Worm (Caenorhabditis elegans) whole organism, mixed stage, embryonic: Measurements from ENCODE around the gene Y39G8B.7.

ENCODE experiments used
- M03D4.4 ChIP-seq: sonication (generic microtip); optimal IDR thresholded peaks from 2 replicates; lab custom pipeline; 2017; ENCODE audit warnings: mild to moderate bottlenecking, missing genetic modification characterization, missing compliant biosample characterization
- bed-3 ChIP-seq: fragments of 200-800 bp; sonication (Bioruptor generic); optimal IDR thresholded peaks from 3 replicates; lab custom pipeline; 2018; ENCODE audit warnings: mild to moderate bottlenecking, missing genetic modification characterization, moderate library complexity, missing compliant biosample characterization
- blmp-1 ChIP-seq: fragments of 150-350 bp; optimal IDR thresholded peaks from 2 replicates; lab custom pipeline; 2014; ENCODE audit warnings: missing biosample characterization, missing genetic modification characterization
- ceh-39 ChIP-seq: fragments of 150-350 bp; optimal IDR thresholded peaks from 2 replicates; lab custom pipeline; 2014; ENCODE audit warnings: missing biosample characterization, missing genetic modification characterization
- ceh-43 ChIP-seq: fragments of 200-800 bp; sonication (Bioruptor generic); optimal IDR thresholded peaks from 2 replicates; lab custom pipeline; 2018; ENCODE audit warnings: mild to moderate bottlenecking, missing genetic modification characterization, moderate library complexity, missing compliant biosample characterization
- ceh-83 ChIP-seq: fragments of 200-800 bp; sonication (Bioruptor generic); optimal IDR thresholded peaks from 2 replicates; lab custom pipeline; 2018; ENCODE audit warnings: mild to moderate bottlenecking, missing genetic modification characterization, missing compliant biosample characterization
- ces-1 ChIP-seq: fragments of 150-350 bp; optimal IDR thresholded peaks from 2 replicates; lab custom pipeline; 2014; ENCODE audit warnings: missing biosample characterization, missing genetic modification reagents, missing genetic modification characterization
- cnd-1 ChIP-seq: fragments of 200-800 bp; sonication (Bioruptor generic); optimal IDR thresholded peaks from 2 replicates; lab custom pipeline; 2018; ENCODE audit warnings: mild to moderate bottlenecking, missing genetic modification characterization, missing compliant biosample characterization
- drap-1 ChIP-seq: fragments of 200-800 bp; sonication (Bioruptor generic); optimal IDR thresholded peaks from 3 replicates; lab custom pipeline; 2018; ENCODE audit warnings: mild to moderate bottlenecking, missing genetic modification characterization, missing compliant biosample characterization
- elt-1 ChIP-seq: sonication (generic microtip); optimal IDR thresholded peaks from 2 replicates; lab custom pipeline; 2017; ENCODE audit warnings: missing genetic modification characterization, mild to moderate bottlenecking, missing compliant biosample characterization, antibody characterized with exemption, moderate library complexity, borderline replicate concordance; ENCODE audit not compliant: insufficient read depth
- elt-3 ChIP-seq: fragments of 150-350 bp; optimal IDR thresholded peaks from 2 replicates; lab custom pipeline; 2014; ENCODE audit warnings: missing biosample characterization, missing genetic modification characterization
- flh-1 ChIP-seq: fragments of 200-800 bp; sonication (Bioruptor generic); optimal IDR thresholded peaks from 2 replicates; lab custom pipeline; 2018; ENCODE audit warnings: mild to moderate bottlenecking, missing genetic modification characterization, moderate library complexity, missing compliant biosample characterization
- ham-2 ChIP-seq: fragments of 200-800 bp; sonication (Bioruptor generic); optimal IDR thresholded peaks from 2 replicates; lab custom pipeline; 2018; ENCODE audit warnings: mild to moderate bottlenecking, missing genetic modification characterization, missing compliant biosample characterization
- hlh-1 ChIP-seq: fragments of 150-350 bp; optimal IDR thresholded peaks from 2 replicates; lab custom pipeline; 2014; ENCODE audit warnings: missing biosample characterization, missing genetic modification reagents, missing genetic modification characterization
- lin-13 ChIP-seq: fragments of 150-350 bp; optimal IDR thresholded peaks from 2 replicates; lab custom pipeline; 2014; ENCODE audit warnings: missing biosample characterization, missing genetic modification characterization
- lin-32 ChIP-seq: fragments of 200-800 bp; sonication (Bioruptor generic); optimal IDR thresholded peaks from 2 replicates; lab custom pipeline; 2018; ENCODE audit warnings: mild to moderate bottlenecking, missing genetic modification characterization, missing compliant biosample characterization
- lsy-2 ChIP-seq: fragments of 150-350 bp; optimal IDR thresholded peaks from 2 replicates; lab custom pipeline; 2014; ENCODE audit warnings: missing biosample characterization, missing genetic modification characterization
- mab-5 ChIP-seq: fragments of 150-350 bp; optimal IDR thresholded peaks from 2 replicates; lab custom pipeline; 2014; ENCODE audit warnings: missing biosample characterization, missing genetic modification characterization
- mep-1 ChIP-seq: fragments of 150-350 bp; optimal IDR thresholded peaks from 2 replicates; lab custom pipeline; 2017; ENCODE audit warnings: missing biosample characterization, missing genetic modification reagents, missing genetic modification characterization, inconsistent platforms
- mls-2 ChIP-seq: sonication (generic microtip); optimal IDR thresholded peaks from 2 replicates; lab custom pipeline; 2016; ENCODE audit warnings: mild to moderate bottlenecking, missing genetic modification characterization, moderate library complexity, missing compliant biosample characterization
- nhr-12 ChIP-seq: fragments of 150-350 bp; optimal IDR thresholded peaks from 2 replicates; lab custom pipeline; 2014; ENCODE audit warnings: missing biosample characterization, missing genetic modification characterization
- nhr-2 ChIP-seq: fragments of 150-350 bp; optimal IDR thresholded peaks from 2 replicates; lab custom pipeline; 2014; ENCODE audit warnings: missing biosample characterization, missing genetic modification characterization
- nhr-237 ChIP-seq: fragments of 150-350 bp; optimal IDR thresholded peaks from 2 replicates; lab custom pipeline; 2014; ENCODE audit warnings: missing biosample characterization, missing genetic modification characterization
- nhr-28 ChIP-seq: fragments of 150-350 bp; optimal IDR thresholded peaks from 2 replicates; lab custom pipeline; 2014; ENCODE audit warnings: missing biosample characterization, missing genetic modification characterization
- nhr-76 ChIP-seq: sonication (generic microtip); optimal IDR thresholded peaks from 2 replicates; lab custom pipeline; 2017; ENCODE audit warnings: missing biosample characterization, missing genetic modification characterization
- pha-4 ChIP-seq: fragments of 150-350 bp; optimal IDR thresholded peaks from 2 replicates; lab custom pipeline; 2018; ENCODE audit warnings: missing biosample characterization, missing genetic modification reagents, missing genetic modification characterization
- sem-2 ChIP-seq: fragments of 200-800 bp; sonication (Bioruptor generic); optimal IDR thresholded peaks from 2 replicates; lab custom pipeline; 2018; ENCODE audit warnings: mild to moderate bottlenecking, missing genetic modification characterization, missing compliant biosample characterization
- snpc-4 ChIP-seq: fragments of 150-350 bp; optimal IDR thresholded peaks from 2 replicates; lab custom pipeline; 2014; ENCODE audit warnings: missing biosample characterization, missing genetic modification characterization
- sptf-1 ChIP-seq: sonication (generic microtip); optimal IDR thresholded peaks from 2 replicates; lab custom pipeline; 2017; ENCODE audit warnings: mild to moderate bottlenecking, missing genetic modification characterization, moderate library complexity, missing compliant biosample characterization
- tbx-8 ChIP-seq: fragments of 200-800 bp; sonication (Bioruptor generic); optimal IDR thresholded peaks from 2 replicates; lab custom pipeline; 2018; ENCODE audit warnings: mild to moderate bottlenecking, missing genetic modification characterization, moderate library complexity, missing compliant biosample characterization
- unc-120 ChIP-seq: sonication (generic microtip); optimal IDR thresholded peaks from 2 replicates; lab custom pipeline; 2017; ENCODE audit warnings: missing genetic modification characterization, missing compliant biosample characterization; ENCODE audit not compliant: poor library complexity, severe bottlenecking
- unc-39 ChIP-seq: fragments of 150-350 bp; optimal IDR thresholded peaks from 2 replicates; lab custom pipeline; 2014; ENCODE audit warnings: missing biosample characterization, missing genetic modification characterization
- unc-62 ChIP-seq: fragments of 150-350 bp; optimal IDR thresholded peaks from 2 replicates; lab custom pipeline; 2014; ENCODE audit warnings: missing biosample characterization, missing genetic modification reagents, missing genetic modification characterization
- zip-8 ChIP-seq: fragments of 150-350 bp; optimal IDR thresholded peaks from 2 replicates; lab custom pipeline; 2014; ENCODE audit warnings: missing biosample characterization, missing genetic modification characterization
- ztf-11 ChIP-seq: fragments of 150-350 bp; optimal IDR thresholded peaks from 2 replicates; lab custom pipeline; 2014; ENCODE audit warnings: missing biosample characterization, missing genetic modification characterization

Gene Y39G8B.7

ce11 chrII:13981097-13981496, 13.7 kb downstream of the Y39G8B.7 start, which contains the start of gene Y39G8B.9:
Gene Y39G8B.9, plus strand, starts transcription at chrII:13981365.
- no peak for TF ChIP-seq bed-3
- no peak for TF ChIP-seq drap-1 (GFP tag; lab: Kevin White, UChicago)

- TF ChIP-seq drap-1 (GFP tag; lab: Kevin White, UChicago), result no peak
- TF ChIP-seq flh-1 (GFP tag; lab: Kevin White, UChicago), result no peak
- no peak for TF ChIP-seq ztf-11
- no peak for TF ChIP-seq zip-8 (tag; lab: Kevin White, UChicago)
These were observed 14.9 kb downstream of the Y39G8B.7 start, which contains the start of gene sre-48 for ce11 chrII:13979833-13980513. Gene sre-48, minus strand, starts transcription at chrII:13979883.

DNA sequence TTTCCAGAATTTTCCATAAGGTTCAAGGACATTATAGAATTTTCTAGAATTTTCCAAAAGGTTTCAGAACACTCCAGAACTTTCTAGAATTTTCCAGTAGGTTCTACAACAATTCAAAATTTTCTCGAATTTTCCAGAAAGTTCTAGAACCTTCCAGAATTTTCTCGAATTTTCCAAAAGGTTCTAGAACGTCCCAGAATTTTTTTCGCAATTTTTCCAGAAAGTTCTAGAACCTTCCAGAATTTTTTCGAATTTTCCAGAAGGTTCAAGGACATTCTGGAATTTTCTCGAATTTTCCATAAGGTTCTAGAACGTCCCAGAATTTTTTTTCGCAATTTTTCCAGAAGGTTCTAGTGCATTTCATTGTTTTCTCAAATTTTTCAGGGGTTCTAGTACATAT, 17.1 kb downstream of the Y39G8B.7 start:
- no peak for TF ChIP-seq blmp-1 (tag; lab: Kevin White, UChicago)
- no peak for TF ChIP-seq lin-13 (tag; lab: Kevin White, UChicago)
- no peak for TF ChIP-seq mls-2 (tag; lab: Kevin White, UChicago)
- no peak for TF ChIP-seq sem-2 (GFP tag; lab: Kevin White, UChicago)
- TF ChIP-seq ces-1 (GFP tag; lab: Kevin White, UChicago), result no peak
- no peak for TF ChIP-seq hlh-1 (tag; lab: Kevin White, UChicago)
- TF ChIP-seq nhr-237 (tag; lab: Kevin White, UChicago), result no peak
- no peak for TF ChIP-seq lin-32
- TF ChIP-seq tbx-8 (GFP tag; lab: Kevin White, UChicago), result no peak
- no peak for TF ChIP-seq bed-3
- TF ChIP-seq mab-5 (tag; lab: Kevin White, UChicago), result no peak
- TF ChIP-seq pha-4 (tag; lab: Kevin White, UChicago), result no peak
- TF ChIP-seq flh-1 (GFP tag; lab: Kevin White, UChicago), result no peak
- no peak for TF ChIP-seq unc-62 (GFP tag; lab: Kevin White, UChicago)
- no peak for TF ChIP-seq ceh-43 (GFP tag; lab: Kevin White, UChicago)
- TF ChIP-seq sptf-1 (tag; lab: Kevin White, UChicago), result no peak
- TF ChIP-seq ceh-39 (tag; lab: Kevin White, UChicago), result no peak
- TF ChIP-seq cnd-1 (tag; lab: Kevin White, UChicago), result no peak
- no peak for TF ChIP-seq lsy-2 (tag; lab: Kevin White, UChicago)
- no peak for TF ChIP-seq mep-1 (tag; lab: Kevin White, UChicago)

DNA sequence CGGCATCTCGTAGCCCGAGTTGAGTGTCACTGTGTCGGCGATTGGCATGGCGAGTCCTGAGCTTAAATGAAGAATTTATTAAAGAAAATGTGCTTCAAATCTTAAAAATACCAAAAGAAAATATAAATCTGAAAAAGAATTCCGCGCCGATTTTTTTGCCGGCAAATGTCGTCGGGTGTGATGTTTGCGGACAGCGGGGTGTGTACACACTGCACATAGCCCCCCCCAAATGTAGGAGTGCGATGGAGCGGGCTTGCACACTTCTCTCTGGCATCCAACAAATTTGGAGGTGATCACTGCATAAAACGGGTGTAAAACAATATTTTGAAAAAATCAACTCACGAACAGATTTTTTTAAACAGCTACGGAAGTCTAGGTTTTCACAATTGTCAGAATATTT, 18.7 kb downstream of the Y39G8B.7 start, which contains the start of gene Y39G8B.2:
Y39G8B.2 (minus strand) TSS at position 61 of the 400 bp plus-strand sequence.
- TF ChIP-seq ces-1 (GFP tag; lab: Kevin White, UChicago), result peak; percentile 55
- TF ChIP-seq mls-2 (tag; lab: Kevin White, UChicago), result peak; percentile 70
- no peak for TF ChIP-seq nhr-28 (tag; lab: Kevin White, UChicago)
- no peak for TF ChIP-seq elt-3 (tag; lab: Kevin White, UChicago)
- TF ChIP-seq pha-4 (tag; lab: Kevin White, UChicago), result peak; percentile 90
- TF ChIP-seq elt-1 (tag; lab: Kevin White, UChicago), result no peak
- no peak for TF ChIP-seq nhr-12
- peak; percentile 82 for TF ChIP-seq mep-1 (tag; lab: Kevin White, UChicago)
- no peak for TF ChIP-seq unc-39 (tag; lab: Kevin White, UChicago)
- peak; percentile 86 for TF ChIP-seq lsy-2 (tag; lab: Kevin White, UChicago)
- peak; percentile 96 for TF ChIP-seq unc-120 (tag; lab: Kevin White, UChicago)
- peak; percentile 66 for TF ChIP-seq drap-1 (GFP tag; lab: Kevin White, UChicago)
- TF ChIP-seq mab-5 (tag; lab: Kevin White, UChicago), result no peak
- TF ChIP-seq ceh-43 (GFP tag; lab: Kevin White, UChicago), result peak; percentile 38
- TF ChIP-seq sem-2 (GFP tag; lab: Kevin White, UChicago), result no peak
- peak; percentile 41 for TF ChIP-seq ztf-11
- TF ChIP-seq hlh-1 (tag; lab: Kevin White, UChicago), result peak; percentile 47
- no peak for TF ChIP-seq lin-32
- TF ChIP-seq sptf-1 (tag; lab: Kevin White, UChicago), result peak; percentile 82
- peak; percentile 66 for TF ChIP-seq ceh-39 (tag; lab: Kevin White, UChicago)
- TF ChIP-seq snpc-4, result no peak
- no peak for TF ChIP-seq flh-1 (GFP tag; lab: Kevin White, UChicago)
- peak; percentile 52 for TF ChIP-seq ceh-83 (GFP tag; lab: Kevin White, UChicago)
- TF ChIP-seq ham-2, result peak; percentile 67
- TF ChIP-seq nhr-237 (tag; lab: Kevin White, UChicago), result peak; percentile 79
- TF ChIP-seq cnd-1 (tag; lab: Kevin White, UChicago), result peak; percentile 78
- TF ChIP-seq zip-8 (tag; lab: Kevin White, UChicago), result no peak
- TF ChIP-seq unc-62 (GFP tag; lab: Kevin White, UChicago), result peak; percentile 13
- peak; percentile 34 for TF ChIP-seq M03D4.4 (tag; lab: Kevin White, UChicago)
- TF ChIP-seq nhr-76 (tag; lab: Kevin White, UChicago), result no peak
- peak; percentile 91 for TF ChIP-seq lin-13 (tag; lab: Kevin White, UChicago)
- no peak for TF ChIP-seq nhr-2 (tag; lab: Kevin White, UChicago)
- no peak for TF ChIP-seq bed-3
- peak; percentile 30 for TF ChIP-seq tbx-8 (GFP tag; lab: Kevin White, UChicago)
- TF ChIP-seq blmp-1 (tag; lab: Kevin White, UChicago), result no peak
- TF ChIP-seq, all 35 proteins: peak for 20
